Worm (Caenorhabditis elegans) whole organism, L2 larva: ENCODE results near the gene F02E11.7.

ENCODE experiments used
- F13H6.1 ChIP-seq: sonication (generic microtip); optimal IDR thresholded peaks from 2 replicates; lab custom pipeline; 2016; ENCODE audit warnings: missing genetic modification characterization, missing compliant biosample characterization
- R02D3.7 ChIP-seq: fragments of 150-350 bp; optimal IDR thresholded peaks from 2 replicates; lab custom pipeline; 2014; ENCODE audit warnings: missing biosample characterization, missing genetic modification characterization
- Y55F3AM.14 ChIP-seq: fragments of 200-800 bp; sonication (Bioruptor generic); optimal IDR thresholded peaks from 2 replicates; lab custom pipeline; 2018; ENCODE audit warnings: mild to moderate bottlenecking, missing genetic modification characterization, missing compliant biosample characterization
- ZK546.5 ChIP-seq: sonication (generic microtip); optimal IDR thresholded peaks from 2 replicates; lab custom pipeline; 2017; ENCODE audit warnings: missing biosample characterization, missing genetic modification characterization
- aly-2 ChIP-seq: fragments of 150-350 bp; optimal IDR thresholded peaks from 2 replicates; lab custom pipeline; 2014; ENCODE audit warnings: missing biosample characterization, missing genetic modification characterization
- ama-1 ChIP-seq: fragments of 150-350 bp; optimal IDR thresholded peaks from 2 replicates; lab custom pipeline; 2018; ENCODE audit warnings: inconsistent platforms
- blmp-1 ChIP-seq: sonication (generic microtip); optimal IDR thresholded peaks from 2 replicates; lab custom pipeline; 2017; ENCODE audit warnings: missing genetic modification characterization, mild to moderate bottlenecking, missing compliant biosample characterization, antibody characterized with exemption, moderate library complexity; ENCODE audit not compliant: insufficient read depth
- ceh-16 ChIP-seq: fragments of 150-350 bp; optimal IDR thresholded peaks from 2 replicates; lab custom pipeline; 2014; ENCODE audit warnings: missing biosample characterization, missing genetic modification characterization
- ceh-82 ChIP-seq: fragments of 150-350 bp; optimal IDR thresholded peaks from 2 replicates; lab custom pipeline; 2014; ENCODE audit warnings: missing biosample characterization, missing genetic modification characterization
- crh-2 ChIP-seq: sonication (generic microtip); optimal IDR thresholded peaks from 2 replicates; lab custom pipeline; 2017; ENCODE audit warnings: missing biosample characterization, missing genetic modification characterization
- egl-27 ChIP-seq: sonication (generic microtip); optimal IDR thresholded peaks from 3 replicates; lab custom pipeline; 2017; ENCODE audit warnings: missing biosample characterization, missing genetic modification reagents, missing genetic modification characterization
- fos-1 ChIP-seq: fragments of 150-350 bp; optimal IDR thresholded peaks from 2 replicates; lab custom pipeline; 2014; ENCODE audit warnings: missing biosample characterization, missing genetic modification characterization
- lin-11 ChIP-seq: fragments of 150-350 bp; sonication (generic microtip); optimal IDR thresholded peaks from 2 replicates; lab custom pipeline; 2014; ENCODE audit warnings: missing biosample characterization, missing genetic modification characterization, inconsistent platforms, mixed read lengths
- lin-39 ChIP-seq: fragments of 150-350 bp; optimal IDR thresholded peaks from 2 replicates; lab custom pipeline; 2014; ENCODE audit warnings: missing biosample characterization, missing genetic modification reagents, missing genetic modification characterization
- lsy-2 ChIP-seq, 2 experiments: fragments of 150-350 bp in 1 of 2; sonication (generic microtip) in 1 of 2; optimal IDR thresholded peaks; 2 replicates each; lab custom pipeline; 2014 to 2017; ENCODE audit warnings: missing biosample characterization in 2 of 2, missing genetic modification characterization in 2 of 2
- mbf-1 ChIP-seq: sonication (generic microtip); optimal IDR thresholded peaks from 2 replicates; lab custom pipeline; 2017; ENCODE audit warnings: missing biosample characterization, missing genetic modification characterization
- mdl-1 ChIP-seq, 2 experiments: fragments of 150-350 bp in 1 of 2; sonication (generic microtip) in 1 of 2; optimal IDR thresholded peaks; 2 replicates each; lab custom pipeline; 2017; ENCODE audit warnings: missing biosample characterization in 2 of 2, missing genetic modification characterization in 2 of 2
- nhr-11 ChIP-seq: fragments of 150-350 bp; optimal IDR thresholded peaks from 2 replicates; lab custom pipeline; 2014; ENCODE audit warnings: missing biosample characterization, missing genetic modification characterization
- nhr-129 ChIP-seq: fragments of 150-350 bp; optimal IDR thresholded peaks from 2 replicates; lab custom pipeline; 2014; ENCODE audit warnings: missing biosample characterization, missing genetic modification characterization
- nhr-21 ChIP-seq: fragments of 150-350 bp; optimal IDR thresholded peaks from 2 replicates; lab custom pipeline; 2014; ENCODE audit warnings: missing biosample characterization, missing genetic modification characterization
- nhr-237 ChIP-seq: fragments of 150-350 bp; optimal IDR thresholded peaks from 2 replicates; lab custom pipeline; 2014; ENCODE audit warnings: missing biosample characterization, missing genetic modification characterization
- nhr-25 ChIP-seq: fragments of 150-350 bp; sonication (generic microtip); optimal IDR thresholded peaks from 3 replicates; lab custom pipeline; 2014; ENCODE audit warnings: missing biosample characterization, missing genetic modification characterization
- nhr-6 ChIP-seq: fragments of 150-350 bp; optimal IDR thresholded peaks from 2 replicates; lab custom pipeline; 2014; ENCODE audit warnings: missing biosample characterization, missing genetic modification characterization
- nhr-77 ChIP-seq: fragments of 150-350 bp; optimal IDR thresholded peaks from 2 replicates; lab custom pipeline; 2014; ENCODE audit warnings: missing biosample characterization, missing genetic modification characterization
- peb-1 ChIP-seq: fragments of 150-350 bp; optimal IDR thresholded peaks from 2 replicates; lab custom pipeline; 2014; ENCODE audit warnings: missing biosample characterization, missing genetic modification characterization
- sem-4 ChIP-seq: fragments of 150-350 bp; optimal IDR thresholded peaks from 2 replicates; lab custom pipeline; 2014; ENCODE audit warnings: missing biosample characterization, missing genetic modification reagents, missing genetic modification characterization
- sma-9 ChIP-seq, 2 experiments: fragments of 150-350 bp in 1 of 2; sonication (generic microtip) in 1 of 2; optimal IDR thresholded peaks; 2 replicates each; lab custom pipeline; 2014 to 2016; ENCODE audit warnings: missing genetic modification characterization in 2 of 2, mild to moderate bottlenecking in 1 of 2, missing biosample characterization in 1 of 2, missing compliant biosample characterization in 1 of 2, missing genetic modification reagents in 1 of 2, moderate library complexity in 1 of 2
- snpc-4 ChIP-seq: fragments of 150-350 bp; optimal IDR thresholded peaks from 2 replicates; lab custom pipeline; 2014; ENCODE audit warnings: missing biosample characterization, missing genetic modification characterization
- unc-39 ChIP-seq: fragments of 150-350 bp; optimal IDR thresholded peaks from 2 replicates; lab custom pipeline; 2014; ENCODE audit warnings: missing biosample characterization, missing genetic modification characterization
- unc-62 ChIP-seq: fragments of 150-350 bp; optimal IDR thresholded peaks from 2 replicates; lab custom pipeline; 2014; ENCODE audit warnings: missing biosample characterization, missing genetic modification reagents, missing genetic modification characterization
- ztf-11 ChIP-seq: sonication (generic microtip); optimal IDR thresholded peaks from 2 replicates; lab custom pipeline; 2017; ENCODE audit warnings: missing biosample characterization, missing genetic modification characterization
- ztf-4 ChIP-seq: fragments of 150-350 bp; optimal IDR thresholded peaks from 2 replicates; lab custom pipeline; 2014; ENCODE audit warnings: missing biosample characterization, missing genetic modification characterization

F02E11.7 gene

ce11 chrII:3250195-3250594, 17.3 kb upstream of the F02E11.7 start:
- TF ChIP-seq lsy-2 (tag; optimal IDR thresholded peaks at IDR 0.05; lab: Kevin White, UChicago) = no peak
- TF ChIP-seq ceh-82 = no peak
- TF ChIP-seq ama-1 (lab: Kevin White, UChicago) = no peak
- TF ChIP-seq nhr-6 (tag; lab: Kevin White, UChicago) = no peak
- TF ChIP-seq nhr-237 (tag; lab: Kevin White, UChicago) = no peak
- no peak for TF ChIP-seq ztf-11 (tag; lab: Kevin White, UChicago)
- no peak for TF ChIP-seq nhr-25
- no peak for TF ChIP-seq nhr-129 (tag; lab: Kevin White, UChicago)

- TF ChIP-seq lin-39 (tag; lab: Kevin White, UChicago) (no peak), nhr-77 (tag; lab: Kevin White, UChicago) (no peak), unc-62 (GFP tag; lab: Kevin White, UChicago) (no peak), nhr-6 (tag; lab: Kevin White, UChicago) (no peak), mdl-1 (tag; optimal IDR thresholded peaks at IDR 0.05; lab: Kevin White, UChicago) (no peak), nhr-21 (tag; lab: Kevin White, UChicago) (no peak)
Observed at ce11 chrII:3251782-3252181, 15.7 kb upstream of the F02E11.7 start.

- TF ChIP-seq nhr-129 (tag; lab: Kevin White, UChicago) = no peak
- no peak for TF ChIP-seq nhr-21 (tag; lab: Kevin White, UChicago)
- no peak for TF ChIP-seq fos-1
- TF ChIP-seq mbf-1 (tag; lab: Kevin White, UChicago) = no peak
- no peak for TF ChIP-seq ceh-82
- TF ChIP-seq lsy-2 (tag; optimal IDR thresholded peaks at IDR 0.05; lab: Kevin White, UChicago) = no peak
- TF ChIP-seq nhr-11 (tag; lab: Kevin White, UChicago) = no peak
- TF ChIP-seq lin-11 = no peak
- TF ChIP-seq snpc-4 (tag; lab: Kevin White, UChicago) = no peak
- no peak for TF ChIP-seq egl-27 (tag; lab: Kevin White, UChicago)
- TF ChIP-seq blmp-1 (tag; lab: Kevin White, UChicago) = no peak
- TF ChIP-seq ZK546.5 (tag; lab: Kevin White, UChicago) = no peak
- TF ChIP-seq unc-39 (tag; lab: Kevin White, UChicago) = no peak
- no peak for TF ChIP-seq sem-4
- TF ChIP-seq unc-62 (GFP tag; lab: Kevin White, UChicago) = no peak
- no peak for TF ChIP-seq mdl-1 (tag; optimal IDR thresholded peaks at IDR 0.05; lab: Kevin White, UChicago)
- TF ChIP-seq aly-2 = no peak
Observed at ce11 chrII:3259254-3259653, 8.2 kb upstream of the F02E11.7 start, which contains the start of gene gcy-19. TSS of gene gcy-19 (minus strand) at chrII:3259354.

DNA sequence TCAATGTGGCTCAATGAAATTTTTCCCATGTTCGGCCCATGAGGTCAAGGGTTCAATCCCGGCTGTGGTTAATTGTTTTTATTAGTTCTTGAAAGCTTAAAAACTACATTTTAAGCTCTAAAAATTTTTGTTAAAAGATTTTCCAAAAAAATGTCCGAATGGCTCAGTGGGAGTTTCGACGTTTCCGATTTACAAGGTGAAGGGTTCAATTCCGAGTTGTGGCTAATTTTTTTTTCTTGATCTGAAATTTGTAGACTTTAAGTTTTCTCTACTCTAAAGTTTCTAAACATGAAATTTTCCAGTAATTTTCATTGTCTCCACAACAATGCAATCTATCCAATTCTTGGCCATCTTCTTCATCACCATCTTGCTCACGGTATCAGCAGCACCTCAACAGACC, 5.0 kb upstream of the F02E11.7 start, which contains the start of gene F02E11.2:
TSS of gene F02E11.2 (plus strand) at position 301 of the 400 bp plus-strand sequence.
- TF ChIP-seq snpc-4 (tag; lab: Kevin White, UChicago) = no peak
- TF ChIP-seq nhr-21 (tag; lab: Kevin White, UChicago) = no peak

DNA sequence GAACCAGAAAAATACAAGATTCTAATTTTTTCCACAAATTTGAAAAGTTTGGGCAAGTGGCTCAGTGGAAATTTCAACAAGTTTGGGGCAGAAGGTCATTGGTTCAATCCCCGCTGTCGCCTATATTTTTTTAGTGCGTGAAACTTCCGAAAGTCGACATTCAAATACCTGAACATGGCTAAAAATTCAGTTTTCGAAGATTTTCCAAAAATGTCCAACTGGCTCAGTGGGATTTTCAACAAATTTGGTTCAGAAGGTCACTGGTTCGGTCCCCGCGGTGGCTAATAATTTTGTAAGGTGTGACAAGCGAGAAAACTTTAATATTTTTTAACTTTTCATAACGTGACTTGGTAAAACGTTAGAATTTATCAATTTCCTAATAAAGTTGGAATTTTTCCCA, 2.8 kb upstream of the F02E11.7 start:
- TF ChIP-seq lin-39 (tag; lab: Kevin White, UChicago) (no peak), ceh-16 (no peak), ceh-82 (no peak), Y55F3AM.14 (GFP tag; lab: Kevin White, UChicago) (no peak), unc-39 (tag; lab: Kevin White, UChicago) (no peak), mdl-1 (tag; optimal IDR thresholded peaks at IDR 0.05; lab: Kevin White, UChicago) (no peak), sma-9 (GFP tag; optimal IDR thresholded peaks at IDR 0.05; lab: Kevin White, UChicago) (no peak), sma-9 (tag; optimal IDR thresholded peaks at IDR 0.05; lab: Kevin White, UChicago) (no peak), ztf-4 (tag; lab: Kevin White, UChicago) (no peak), peb-1 (tag; lab: Kevin White, UChicago) (no peak), F13H6.1 (no peak), nhr-25 (no peak), ZK546.5 (tag; lab: Kevin White, UChicago) (no peak), R02D3.7 (no peak)

DNA sequence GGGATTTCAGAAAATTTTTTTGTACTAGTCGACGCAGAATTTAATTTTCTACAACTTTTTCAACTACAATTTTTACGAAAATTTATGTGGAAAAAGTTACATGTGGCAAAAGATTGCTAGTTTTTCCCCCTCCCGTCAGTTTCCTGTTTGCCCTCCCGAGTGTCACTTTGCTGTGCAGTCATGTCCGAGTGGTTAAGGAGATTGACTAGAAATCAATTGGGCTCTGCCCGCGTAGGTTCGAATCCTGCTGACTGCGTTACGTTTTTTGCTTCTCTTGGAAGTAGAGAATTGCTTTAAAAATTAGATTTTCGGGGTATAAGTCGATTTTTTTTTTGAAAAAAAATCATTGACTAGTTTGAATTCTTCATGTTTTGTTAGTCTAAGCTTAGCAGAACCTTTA, 350 bp downstream of the F02E11.7 start:
- no peak for TF ChIP-seq ZK546.5 (tag; lab: Kevin White, UChicago)
- TF ChIP-seq crh-2 (tag; lab: Kevin White, UChicago) = peak; percentile 12
